Worm (Caenorhabditis elegans) whole organism, late embryonic: ENCODE results near the gene T24A6.17.

Experiments used
- C08G9.2 ChIP-seq: sonication (generic microtip); optimal IDR thresholded peaks from 2 replicates; lab custom pipeline; 2016; ENCODE audit warnings: mild to moderate bottlenecking, missing genetic modification characterization, moderate library complexity, missing compliant biosample characterization
- K02D7.2 ChIP-seq: sonication (generic microtip); optimal IDR thresholded peaks from 2 replicates; lab custom pipeline; 2017; ENCODE audit warnings: mild to moderate bottlenecking, missing genetic modification characterization, missing compliant biosample characterization
- K09A11.1 ChIP-seq: sonication (generic microtip); optimal IDR thresholded peaks from 2 replicates; lab custom pipeline; 2017; ENCODE audit warnings: antibody characterized with exemption, mild to moderate bottlenecking, missing genetic modification characterization, missing compliant biosample characterization; ENCODE audit not compliant: insufficient read depth
- Y22D7AL.16 ChIP-seq: sonication (generic microtip); optimal IDR thresholded peaks from 2 replicates; lab custom pipeline; 2016; ENCODE audit warnings: missing genetic modification characterization, missing compliant biosample characterization
- ceh-18 ChIP-seq: sonication (generic microtip); optimal IDR thresholded peaks from 2 replicates; lab custom pipeline; 2016; ENCODE audit warnings: missing genetic modification characterization, missing compliant biosample characterization
- ceh-19 ChIP-seq: fragments of 200-800 bp; sonication (Bioruptor generic); optimal IDR thresholded peaks from 2 replicates; lab custom pipeline; 2018; ENCODE audit warnings: mild to moderate bottlenecking, missing genetic modification characterization, missing compliant biosample characterization
- ceh-2 ChIP-seq: sonication (generic microtip); optimal IDR thresholded peaks from 2 replicates; lab custom pipeline; 2016; ENCODE audit warnings: missing genotype, missing genetic modification characterization, missing compliant biosample characterization
- ceh-22 ChIP-seq: sonication (generic microtip); optimal IDR thresholded peaks from 2 replicates; lab custom pipeline; 2017; ENCODE audit warnings: missing biosample characterization, missing genetic modification characterization
- ceh-24 ChIP-seq: sonication (generic microtip); optimal IDR thresholded peaks from 2 replicates; lab custom pipeline; 2016; ENCODE audit warnings: mild to moderate bottlenecking, missing genetic modification characterization, missing compliant biosample characterization
- ceh-30 ChIP-seq: fragments of 150-350 bp; optimal IDR thresholded peaks from 2 replicates; lab custom pipeline; 2014; ENCODE audit warnings: missing biosample characterization, missing genetic modification characterization
- ceh-45 ChIP-seq: fragments of 200-800 bp; sonication (Bioruptor generic); IDR thresholded peaks from 2 replicates; pipeline ENCODE4 v1.3.6; 2022; ENCODE audit warnings: missing genetic modification reagents, missing genetic modification characterization, missing compliant biosample characterization
- che-1 ChIP-seq: sonication (generic microtip); optimal IDR thresholded peaks from 2 replicates; lab custom pipeline; 2016; ENCODE audit warnings: mild to moderate bottlenecking, missing genetic modification characterization, missing compliant biosample characterization
- dmd-4 ChIP-seq: sonication (generic microtip); optimal IDR thresholded peaks from 2 replicates; lab custom pipeline; 2016; ENCODE audit warnings: borderline replicate concordance, missing genetic modification characterization, missing compliant biosample characterization
- ets-4 ChIP-seq: sonication (generic microtip); optimal IDR thresholded peaks from 2 replicates; lab custom pipeline; 2016; ENCODE audit warnings: missing genetic modification characterization, missing compliant biosample characterization
- eyg-1 ChIP-seq: sonication (generic microtip); optimal IDR thresholded peaks from 2 replicates; lab custom pipeline; 2016; ENCODE audit warnings: missing genotype, missing genetic modification characterization, missing compliant biosample characterization
- fkh-10 ChIP-seq: fragments of 150-350 bp; optimal IDR thresholded peaks from 2 replicates; lab custom pipeline; 2014; ENCODE audit warnings: missing biosample characterization, missing genetic modification reagents, missing genetic modification characterization
- hlh-15 ChIP-seq: sonication (generic microtip); optimal IDR thresholded peaks from 2 replicates; lab custom pipeline; 2016; ENCODE audit warnings: missing genetic modification characterization, missing compliant biosample characterization
- hlh-8 ChIP-seq: sonication (generic microtip); optimal IDR thresholded peaks from 2 replicates; lab custom pipeline; 2016; ENCODE audit warnings: missing genotype, missing genetic modification characterization, missing compliant biosample characterization
- lim-6 ChIP-seq: sonication (generic microtip); optimal IDR thresholded peaks from 2 replicates; lab custom pipeline; 2016; ENCODE audit warnings: missing genetic modification characterization, missing compliant biosample characterization
- lin-11 ChIP-seq: fragments of 200-800 bp; sonication (Bioruptor generic); optimal IDR thresholded peaks from 2 replicates; lab custom pipeline; 2018; ENCODE audit warnings: mild to moderate bottlenecking, missing genetic modification characterization, missing compliant biosample characterization
- madf-2 ChIP-seq: sonication (generic microtip); optimal IDR thresholded peaks from 2 replicates; lab custom pipeline; 2017; ENCODE audit warnings: missing genetic modification characterization, missing compliant biosample characterization
- nhr-11 ChIP-seq: fragments of 150-350 bp; optimal IDR thresholded peaks from 2 replicates; lab custom pipeline; 2014; ENCODE audit warnings: missing biosample characterization, missing genetic modification characterization
- nhr-232 ChIP-seq: sonication (generic microtip); optimal IDR thresholded peaks from 2 replicates; lab custom pipeline; 2016; ENCODE audit warnings: missing genetic modification characterization, missing compliant biosample characterization
- npax-4 ChIP-seq: sonication (generic microtip); optimal IDR thresholded peaks from 2 replicates; lab custom pipeline; 2016; ENCODE audit warnings: missing genetic modification characterization, missing compliant biosample characterization
- pat-9 ChIP-seq: fragments of 200-800 bp; sonication (Bioruptor generic); optimal IDR thresholded peaks from 2 replicates; lab custom pipeline; 2018; ENCODE audit warnings: mild to moderate bottlenecking, missing genetic modification characterization, moderate library complexity, missing compliant biosample characterization
- pax-1 ChIP-seq: fragments of 150-350 bp; optimal IDR thresholded peaks from 2 replicates; lab custom pipeline; 2014; ENCODE audit warnings: missing biosample characterization, missing genetic modification characterization
- rnt-1 ChIP-seq: sonication (generic microtip); optimal IDR thresholded peaks from 2 replicates; lab custom pipeline; 2016; ENCODE audit warnings: missing genetic modification characterization, missing compliant biosample characterization
- sox-2 ChIP-seq: fragments of 200-800 bp; sonication (Bioruptor generic); IDR thresholded peaks from 2 replicates; pipeline ENCODE4 v1.3.6; 2022; ENCODE audit warnings: missing genetic modification reagents, missing genetic modification characterization, missing compliant biosample characterization
- syd-9 ChIP-seq: sonication (generic microtip); optimal IDR thresholded peaks from 2 replicates; lab custom pipeline; 2016; ENCODE audit warnings: mild to moderate bottlenecking, missing genetic modification characterization, moderate library complexity, missing compliant biosample characterization
- tbx-2 ChIP-seq: sonication (generic microtip); optimal IDR thresholded peaks from 2 replicates; lab custom pipeline; 2016; ENCODE audit warnings: missing genetic modification characterization, missing compliant biosample characterization
- tbx-7 ChIP-seq: sonication (generic microtip); optimal IDR thresholded peaks from 2 replicates; lab custom pipeline; 2016; ENCODE audit warnings: missing genotype, missing genetic modification characterization, missing compliant biosample characterization
- ttx-3 ChIP-seq: sonication (generic microtip); optimal IDR thresholded peaks from 2 replicates; lab custom pipeline; 2016; ENCODE audit warnings: missing genetic modification reagents, missing genetic modification characterization, missing compliant biosample characterization
- unc-55 ChIP-seq: sonication (generic microtip); optimal IDR thresholded peaks from 2 replicates; lab custom pipeline; 2017; ENCODE audit warnings: missing biosample characterization, missing genetic modification reagents, missing genetic modification characterization
- unc-86 ChIP-seq: sonication (generic microtip); optimal IDR thresholded peaks from 2 replicates; lab custom pipeline; 2016; ENCODE audit warnings: missing genetic modification characterization, missing compliant biosample characterization
- zip-5 ChIP-seq: sonication (generic microtip); optimal IDR thresholded peaks from 2 replicates; lab custom pipeline; 2016; ENCODE audit warnings: missing genetic modification characterization, missing compliant biosample characterization
- ztf-16 ChIP-seq: sonication (generic microtip); optimal IDR thresholded peaks from 2 replicates; lab custom pipeline; 2017; ENCODE audit warnings: missing genetic modification characterization, missing compliant biosample characterization

T24A6.17 gene

DNA sequence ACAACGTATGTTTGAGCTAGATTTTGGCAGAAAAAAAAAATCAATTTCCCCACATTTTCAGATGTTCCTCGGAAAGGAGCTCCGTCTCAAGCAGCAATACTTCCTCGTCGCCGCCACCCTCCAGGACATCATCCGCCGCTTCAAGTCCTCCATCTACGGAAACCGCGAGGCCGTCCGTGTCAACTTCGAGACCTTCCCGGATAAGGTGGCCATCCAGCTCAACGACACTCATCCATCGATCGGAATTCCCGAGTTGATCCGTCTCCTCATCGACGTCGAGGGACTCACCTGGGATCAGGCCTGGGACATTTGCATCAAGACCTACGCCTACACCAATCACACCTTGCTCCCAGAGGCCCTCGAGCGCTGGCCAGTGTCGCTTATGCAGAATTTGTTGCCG is 18.4 kb upstream of the T24A6.17 start (continued):
- TF ChIP-seq K02D7.2 (tag; lab: Kevin White, UChicago): no peak
- TF ChIP-seq lim-6 (tag; lab: Kevin White, UChicago): no peak

- no peak for TF ChIP-seq pat-9 (tag; lab: Kevin White, UChicago)
- TF ChIP-seq unc-86 (tag; lab: Kevin White, UChicago): no peak
- TF ChIP-seq lin-11 (tag; lab: Kevin White, UChicago): no peak
- no peak for TF ChIP-seq ztf-16 (tag; lab: Kevin White, UChicago)
- TF ChIP-seq zip-5 (tag; lab: Kevin White, UChicago): no peak
- no peak for TF ChIP-seq ttx-3
- no peak for TF ChIP-seq ceh-18 (tag; lab: Kevin White, UChicago)
- TF ChIP-seq tbx-2 (tag; lab: Kevin White, UChicago): no peak
- TF ChIP-seq ceh-2 (tag; lab: Kevin White, UChicago): no peak
- no peak for TF ChIP-seq fkh-10 (GFP tag; lab: Kevin White, UChicago)
- TF ChIP-seq tbx-7 (tag; lab: Kevin White, UChicago): no peak
These were observed 17.9 kb upstream of the T24A6.17 start for ce11 chrV:3582086-3582485.

DNA sequence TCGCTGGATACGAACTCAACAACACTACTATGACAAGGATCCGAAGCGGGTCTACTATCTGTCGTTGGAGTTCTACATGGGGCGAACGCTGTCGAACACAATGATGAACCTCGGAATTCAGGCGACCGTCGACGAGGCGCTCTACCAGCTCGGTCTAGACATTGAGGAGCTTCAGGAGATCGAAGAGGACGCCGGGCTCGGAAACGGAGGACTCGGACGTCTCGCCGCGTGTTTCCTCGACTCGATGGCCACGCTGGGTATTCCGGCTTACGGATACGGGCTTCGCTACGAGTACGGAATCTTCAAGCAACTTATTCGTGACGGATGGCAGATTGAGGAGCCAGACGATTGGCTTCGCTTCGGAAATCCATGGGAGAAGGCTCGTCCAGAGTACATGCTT is 17.4 kb upstream of the T24A6.17 start:
- TF ChIP-seq lin-11 (tag; lab: Kevin White, UChicago) (no peak), hlh-15 (tag; lab: Kevin White, UChicago) (no peak), rnt-1 (no peak), ceh-18 (tag; lab: Kevin White, UChicago) (no peak), unc-55 (GFP tag; lab: Kevin White, UChicago) (no peak), ets-4 (tag; lab: Kevin White, UChicago) (no peak), ceh-19 (GFP tag; lab: Kevin White, UChicago) (no peak), nhr-232 (tag; lab: Kevin White, UChicago) (no peak), hlh-8 (tag; lab: Kevin White, UChicago) (no peak), pax-1 (no peak), ceh-30 (tag; lab: Kevin White, UChicago) (no peak), sox-2 (no peak), eyg-1 (tag; lab: Kevin White, UChicago) (no peak), C08G9.2 (tag; lab: Kevin White, UChicago) (no peak), dmd-4 (tag; lab: Kevin White, UChicago) (no peak), fkh-10 (GFP tag; lab: Kevin White, UChicago) (no peak), madf-2 (tag; lab: Kevin White, UChicago) (no peak), ceh-24 (tag; lab: Kevin White, UChicago) (no peak), nhr-11 (tag; lab: Kevin White, UChicago) (no peak), lim-6 (tag; lab: Kevin White, UChicago) (no peak)

- TF ChIP-seq ceh-2 (tag; lab: Kevin White, UChicago) (no peak), K09A11.1 (tag; lab: Kevin White, UChicago) (no peak), ceh-18 (tag; lab: Kevin White, UChicago) (no peak), npax-4 (no peak), ceh-45 (no peak), ceh-22 (tag; lab: Kevin White, UChicago) (no peak), Y22D7AL.16 (tag; lab: Kevin White, UChicago) (no peak), ceh-19 (GFP tag; lab: Kevin White, UChicago) (no peak), rnt-1 (no peak), ztf-16 (tag; lab: Kevin White, UChicago) (no peak), ets-4 (tag; lab: Kevin White, UChicago) (no peak), fkh-10 (GFP tag; lab: Kevin White, UChicago) (no peak), syd-9 (tag; lab: Kevin White, UChicago) (no peak), che-1 (tag; lab: Kevin White, UChicago) (no peak), nhr-232 (tag; lab: Kevin White, UChicago) (no peak), lim-6 (tag; lab: Kevin White, UChicago) (no peak)
These were observed 16.8 kb upstream of the T24A6.17 start for ce11 chrV:3581034-3581433.
